Fruit fly (Drosophila melanogaster): ENCODE data around the gene Tmf.

The Tmf gene

DNA sequence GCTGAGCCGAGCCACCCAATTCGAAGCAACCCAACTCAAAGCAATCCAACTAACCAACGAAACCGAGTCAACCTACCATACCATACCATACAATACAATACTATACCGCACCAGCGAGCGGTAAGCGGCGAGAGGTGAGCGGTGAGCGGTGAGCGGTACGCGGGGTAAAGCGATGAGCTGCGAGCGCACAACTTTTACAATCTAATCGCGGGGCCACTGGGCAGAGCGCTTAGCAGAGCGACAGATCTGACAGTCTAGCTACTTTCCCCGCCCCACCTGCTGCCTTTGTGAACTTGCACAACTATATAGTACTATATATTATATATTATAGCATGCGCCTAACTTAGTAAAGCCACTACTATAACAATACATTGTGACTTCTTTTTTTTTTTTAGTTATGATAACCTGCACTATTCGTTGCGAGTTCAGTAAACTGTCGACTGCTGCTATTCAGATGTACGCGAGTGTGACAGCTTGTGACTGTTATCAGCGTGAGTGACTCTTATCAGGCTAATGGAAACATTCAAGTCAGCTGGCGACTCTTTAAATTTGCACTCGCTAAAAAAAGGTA is 43.3 kb upstream of the Tmf start (continued):
- TF ChIP-seq Med (GFP tag) (peak; percentile 74), CG17829 (tag; optimal IDR thresholded peaks at IDR 0.05) (no peak), Optix (GFP tag; IDR thresholded peaks at IDR 0.05) (0 out of 3 replicates have a peak, but pooled peaks have one; percentile 25), CG10654 (GFP tag; optimal IDR thresholded peaks at IDR 0.05) (no peak), CG2199 (GFP tag; IDR thresholded peaks at IDR 0.05) (peak; percentile 98), sob (GFP tag; IDR thresholded peaks at IDR 0.05) (no peak; the same call in 1 of the 2 replicates), E2f2 (GFP tag; IDR thresholded peaks at IDR 0.05) (no peak), CG8388 (GFP tag; optimal IDR thresholded peaks at IDR 0.05) (no peak), CG6272 (GFP tag; IDR thresholded peaks at IDR 0.05) (no peak), Bteb2 (GFP tag; optimal IDR thresholded peaks at IDR 0.05) (no peak), Xbp1 (GFP tag; optimal IDR thresholded peaks at IDR 0.05) (peak; percentile 46), exex (tag; optimal IDR thresholded peaks at IDR 0.05) (peak; percentile 71), Sin3A (optimal IDR thresholded peaks at IDR 0.05) (no peak), HLH4C (GFP tag; IDR thresholded peaks at IDR 0.05; ENCODE audit: partially characterized antibody) (no peak), CG9215 (GFP tag; IDR thresholded peaks at IDR 0.05) (peak; percentile 33; the same call in 1 of the 2 replicates), CG11723 (GFP tag; optimal IDR thresholded peaks at IDR 0.05) (no peak), pum (GFP tag; optimal IDR thresholded peaks at IDR 0.05) (no peak), hbn (GFP tag; IDR thresholded peaks at IDR 0.05; ENCODE audit: partially characterized antibody) (no peak), CG14014 (GFP tag; IDR thresholded peaks at IDR 0.05) (no peak), salm (tag; optimal IDR thresholded peaks at IDR 0.05) (no peak), CG17361 (GFP tag; IDR thresholded peaks at IDR 0.05) (peak; percentile 55; the same call in 2 of the 3 replicates), CG11695 (GFP tag; IDR thresholded peaks at IDR 0.05) (0 out of 3 replicates have a peak, but pooled peaks have one; percentile 6), Fer3 (tag; optimal IDR thresholded peaks at IDR 0.05) (no peak), CG12769 (tag; optimal IDR thresholded peaks at IDR 0.05) (peak; percentile 58), cas (GFP tag; IDR thresholded peaks at IDR 0.05) (0 out of 2 replicates have a peak, but pooled peaks have one; percentile 44), gce (GFP tag; IDR thresholded peaks at IDR 0.05) (no peak), CG42726 (GFP tag; IDR thresholded peaks at IDR 0.05; ENCODE audit: partially characterized antibody) (no peak), Ada2b (GFP tag; IDR thresholded peaks at IDR 0.05) (peak; percentile 37; the same call in 1 of the 2 replicates), dm (GFP tag; optimal IDR thresholded peaks at IDR 0.05) (no peak), Sox100B (GFP tag; optimal IDR thresholded peaks at IDR 0.05) (peak; percentile 22), sna (GFP tag; IDR thresholded peaks at IDR 0.05; ENCODE audit: partially characterized antibody) (no peak), yki (optimal IDR thresholded peaks at IDR 0.05) (no peak), CG12659 (GFP tag; optimal IDR thresholded peaks at IDR 0.05) (peak; percentile 56), CG15514 (GFP tag; optimal IDR thresholded peaks at IDR 0.05) (no peak), cad (GFP tag; optimal IDR thresholded peaks at IDR 0.05) (no peak), maf-S (GFP tag; optimal IDR thresholded peaks at IDR 0.05) (no peak), CG11247 (GFP tag; IDR thresholded peaks at IDR 0.05) (no peak), pita (GFP tag; optimal IDR thresholded peaks at IDR 0.05) (no peak), nerfin-1 (tag; optimal IDR thresholded peaks at IDR 0.05) (no peak), CG31365 (tag; optimal IDR thresholded peaks at IDR 0.05) (no peak), H2.0 (GFP tag; IDR thresholded peaks at IDR 0.05) (no peak), CG12744 (GFP tag; optimal IDR thresholded peaks at IDR 0.05) (no peak), CG12391 (tag; optimal IDR thresholded peaks at IDR 0.05) (peak; percentile 62), ERR (GFP tag; optimal IDR thresholded peaks at IDR 0.05) (no peak), Aef1 (GFP tag; IDR thresholded peaks at IDR 0.05) (0 out of 3 replicates have a peak, but pooled peaks have one; percentile 44), schlank (tag; optimal IDR thresholded peaks at IDR 0.05) (no peak), CG30403 (GFP tag; optimal IDR thresholded peaks at IDR 0.05) (peak; percentile 33), Jarid2 (GFP tag; optimal IDR thresholded peaks at IDR 0.05) (no peak), CG16815 (GFP tag; optimal IDR thresholded peaks at IDR 0.05) (no peak), ato (GFP tag; IDR thresholded peaks at IDR 0.05; ENCODE audit: partially characterized antibody) (no peak), sens (GFP tag) (peak; percentile 50)

All from whole organism, embryonic.